In the genomic region with DNA sequence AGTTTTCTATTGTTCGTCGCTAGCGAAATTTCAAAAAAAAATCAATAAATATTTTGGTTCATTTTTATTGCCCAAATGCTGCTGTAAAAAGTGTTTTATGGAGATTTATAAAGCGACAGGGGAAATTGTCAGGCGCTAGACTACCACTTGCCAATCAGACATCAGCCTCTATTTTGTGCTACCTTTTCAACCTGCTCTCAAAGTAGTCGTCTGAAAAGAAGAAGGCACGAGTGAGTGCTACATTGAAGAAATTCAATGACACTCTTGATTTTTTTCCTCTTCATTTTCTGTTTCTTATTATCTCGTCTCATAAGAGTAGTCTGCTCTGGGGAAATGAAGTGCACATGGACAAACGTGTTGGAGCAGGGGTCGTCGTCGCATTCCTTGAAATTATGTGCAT, we compare ENCODE assay signal across 2 worm cellular contexts.
TF ChIP-seq lines count a peak whose summit lies in the region.

No protein-coding gene starts in this region.

TF ChIP-seq in whole organism, L1 larva, 84 proteins besides CTCF, POLR2A, EP300 and RAD21 (continued from another document):
- TF ChIP-seq lin-15B (tag; optimal IDR thresholded peaks at IDR 0.05; lab: Kevin White, UChicago) (no peak), irx-1 (tag; optimal IDR thresholded peaks at IDR 0.05; lab: Kevin White, UChicago) (peak; percentile 83), ztf-4 (tag; optimal IDR thresholded peaks at IDR 0.05; lab: Kevin White, UChicago) (no peak), nhr-47 (tag; optimal IDR thresholded peaks at IDR 0.05; lab: Kevin White, UChicago) (peak; percentile 94), pag-3 (tag; optimal IDR thresholded peaks at IDR 0.05; lab: Kevin White, UChicago; ENCODE audit: borderline replicate concordance, insufficient read depth) (no peak), elt-2 (tag; optimal IDR thresholded peaks at IDR 0.05; lab: Kevin White, UChicago) (peak; percentile 63), nhr-12 (tag; optimal IDR thresholded peaks at IDR 0.05; lab: Kevin White, UChicago) (no peak), nhr-237 (tag; optimal IDR thresholded peaks at IDR 0.05; lab: Kevin White, UChicago) (peak; percentile 68), lir-3 (tag; optimal IDR thresholded peaks at IDR 0.05; lab: Kevin White, UChicago; ENCODE audit: poor library complexity) (no peak), lin-39 (tag; optimal IDR thresholded peaks at IDR 0.05; lab: Kevin White, UChicago) (peak; percentile 79), grh-1 (GFP tag; IDR thresholded peaks at IDR 0.05; lab: Robert Waterston, UW) (no peak), hlh-17 (GFP tag; optimal IDR thresholded peaks at IDR 0.05; lab: Kevin White, UChicago; ENCODE audit: borderline replicate concordance) (no peak), unc-30 (tag; optimal IDR thresholded peaks at IDR 0.05; lab: Kevin White, UChicago) (no peak), nhr-76 (tag; optimal IDR thresholded peaks at IDR 0.05; lab: Kevin White, UChicago) (no peak), nhr-11 (tag; optimal IDR thresholded peaks at IDR 0.05; lab: Kevin White, UChicago) (peak; percentile 56), efl-3 (GFP tag; optimal IDR thresholded peaks at IDR 0.05; lab: Kevin White, UChicago) (peak; percentile 37), ceh-82 (tag; optimal IDR thresholded peaks at IDR 0.05; lab: Kevin White, UChicago) (peak; percentile 60 to 83 (median 76)), C34B4.2 (tag; optimal IDR thresholded peaks at IDR 0.05; lab: Kevin White, UChicago) (no peak), sup-37 (GFP tag; optimal IDR thresholded peaks at IDR 0.05; lab: Kevin White, UChicago) (peak; percentile 62), hpl-2 (GFP tag; optimal IDR thresholded peaks at IDR 0.05; lab: Kevin White, UChicago) (peak; percentile 80), alr-1 (tag; optimal IDR thresholded peaks at IDR 0.05; lab: Kevin White, UChicago; ENCODE audit: borderline replicate concordance) (no peak), fos-1 (tag; optimal IDR thresholded peaks at IDR 0.05; lab: Kevin White, UChicago) (peak; percentile 45), zag-1 (tag; optimal IDR thresholded peaks at IDR 0.05; lab: Kevin White, UChicago) (no peak), unc-62 (GFP tag; optimal IDR thresholded peaks at IDR 0.05; lab: Kevin White, UChicago) (no peak), fkh-4 (tag; optimal IDR thresholded peaks at IDR 0.05; lab: Kevin White, UChicago; ENCODE audit: borderline replicate concordance) (peak; percentile 3), rnt-1 (tag; optimal IDR thresholded peaks at IDR 0.05; lab: Kevin White, UChicago) (peak; percentile 37)

TF ChIP-seq in whole organism, young adult, 124 proteins besides CTCF, POLR2A, EP300 and RAD21 (continued from another document):
- TF ChIP-seq dpff-1 (tag; optimal IDR thresholded peaks at IDR 0.05; lab: Kevin White, UChicago), result no peak
- TF ChIP-seq attf-5 (GFP tag; optimal IDR thresholded peaks at IDR 0.05; lab: Kevin White, UChicago), result no peak
- TF ChIP-seq nfya-1 (tag; optimal IDR thresholded peaks at IDR 0.05; lab: Kevin White, UChicago; ENCODE audit: borderline replicate concordance, insufficient read depth), result no peak
- TF ChIP-seq let-607 (tag; optimal IDR thresholded peaks at IDR 0.05; lab: Kevin White, UChicago), result peak in 1 of 2 experiments; percentile 32
- no peak for TF ChIP-seq ets-4 (GFP tag; optimal IDR thresholded peaks at IDR 0.05; lab: Kevin White, UChicago)
- no peak for TF ChIP-seq pbrm-1 (GFP tag; IDR thresholded peaks at IDR 0.05; lab: Robert Waterston, UW)
- no peak for TF ChIP-seq xnd-1 (tag; optimal IDR thresholded peaks at IDR 0.05; lab: Kevin White, UChicago)
- TF ChIP-seq somi-1 (GFP tag; optimal IDR thresholded peaks at IDR 0.05; lab: Kevin White, UChicago), result no peak
- peak; percentile 70 for TF ChIP-seq ztf-26 (tag; optimal IDR thresholded peaks at IDR 0.05; lab: Kevin White, UChicago)
- peak; percentile 32 for TF ChIP-seq lin-54 (GFP tag; optimal IDR thresholded peaks at IDR 0.05; lab: Kevin White, UChicago)
